Fruit fly (Drosophila melanogaster) whole organism, embryonic: ENCODE results near the gene sdt.

Experiments used
- B-H1 ChIP-seq: fragments of 200-800 bp; sonication (Bioruptor generic); IDR thresholded peaks from 3 replicates; pipeline ENCODE4 v1.3.6; 2022; ENCODE audit warnings: missing biosample characterization, missing genetic modification characterization
- CG10274 ChIP-seq: fragments of 200-800 bp; sonication (Bioruptor generic); optimal IDR thresholded peaks from 3 replicates; lab custom pipeline; 2017; ENCODE audit warnings: missing biosample characterization, mild to moderate bottlenecking, missing genetic modification characterization
- CG12155 ChIP-seq: fragments of 200-800 bp; sonication (Bioruptor generic); optimal IDR thresholded peaks from 3 replicates; lab custom pipeline; 2016; ENCODE audit warnings: missing biosample characterization, missing genetic modification characterization
- CG12236 ChIP-seq: fragments of 200-800 bp; sonication (Bioruptor generic); optimal IDR thresholded peaks from 2 replicates; lab custom pipeline; 2016; ENCODE audit warnings: missing biosample characterization, missing genetic modification characterization
- CG13123 ChIP-seq: fragments of 200-800 bp; sonication (Bioruptor generic); optimal IDR thresholded peaks from 2 replicates; lab custom pipeline; 2016; ENCODE audit warnings: missing biosample characterization, missing genetic modification characterization
- CG14710 ChIP-seq: fragments of 200-800 bp; sonication (Bioruptor generic); optimal IDR thresholded peaks from 3 replicates; lab custom pipeline; 2019; ENCODE audit warnings: missing biosample characterization, mild to moderate bottlenecking, missing genetic modification characterization, moderate library complexity
- CG15514 ChIP-seq: fragments of 200-800 bp; sonication (Bioruptor generic); optimal IDR thresholded peaks from 3 replicates; lab custom pipeline; 2017; ENCODE audit warnings: missing biosample characterization, missing genetic modification characterization, mild to moderate bottlenecking, moderate library complexity, missing genetic modification reagents
- CG15601 ChIP-seq: fragments of 200-800 bp; sonication (Bioruptor generic); optimal IDR thresholded peaks from 3 replicates; lab custom pipeline; 2019; ENCODE audit warnings: missing biosample characterization, mild to moderate bottlenecking, missing genetic modification characterization, moderate library complexity
- CG2120 ChIP-seq: fragments of 200-800 bp; sonication (Bioruptor generic); optimal IDR thresholded peaks from 3 replicates; lab custom pipeline; 2016; ENCODE audit warnings: missing biosample characterization, missing genetic modification characterization
- CG2202 ChIP-seq: fragments of 200-800 bp; sonication (Bioruptor generic); optimal IDR thresholded peaks from 2 replicates; lab custom pipeline; 2018; ENCODE audit warnings: missing biosample characterization, mild to moderate bottlenecking, missing genetic modification characterization
- CG2712 ChIP-seq: fragments of 200-800 bp; optimal IDR thresholded peaks from 3 replicates; lab custom pipeline; 2019; ENCODE audit warnings: missing biosample characterization, mild to moderate bottlenecking, missing genetic modification characterization, moderate library complexity
- CG32767 ChIP-seq: fragments of 200-800 bp; sonication (Bioruptor generic); IDR thresholded peaks from 2 replicates; pipeline ENCODE4 v1.3.6; 2022; ENCODE audit warnings: missing biosample characterization, missing genetic modification characterization
- CG3281 ChIP-seq: fragments of 200-800 bp; sonication (Bioruptor generic); optimal IDR thresholded peaks from 3 replicates; lab custom pipeline; 2017; ENCODE audit warnings: missing biosample characterization, mild to moderate bottlenecking, missing genetic modification characterization
- CG4617 ChIP-seq: fragments of 200-800 bp; sonication (Bioruptor generic); optimal IDR thresholded peaks from 3 replicates; lab custom pipeline; 2016; ENCODE audit warnings: missing biosample characterization, missing genetic modification characterization, borderline replicate concordance
- CG6254 ChIP-seq: fragments of 200-800 bp; sonication (Bioruptor generic); optimal IDR thresholded peaks from 3 replicates; lab custom pipeline; 2017; ENCODE audit warnings: mild to moderate bottlenecking, missing biosample characterization, missing genetic modification reagents, missing genetic modification characterization
- CG6272 ChIP-seq: fragments of 200-800 bp; sonication (Bioruptor generic); IDR thresholded peaks from 2 replicates; pipeline ENCODE4 v1.3.6; 2022; ENCODE audit warnings: missing biosample characterization, missing genetic modification characterization
- CG6654 ChIP-seq: fragments of 200-800 bp; sonication (Bioruptor generic); optimal IDR thresholded peaks from 2 replicates; lab custom pipeline; 2017; ENCODE audit warnings: missing biosample characterization, mild to moderate bottlenecking, missing genetic modification characterization
- CG6813 ChIP-seq: fragments of 200-800 bp; sonication (Bioruptor generic); optimal IDR thresholded peaks from 2 replicates; lab custom pipeline; 2017; ENCODE audit warnings: missing biosample characterization, missing genetic modification characterization, mild to moderate bottlenecking, moderate library complexity, missing genetic modification reagents
- CG7839 ChIP-seq: fragments of 200-800 bp; sonication (Bioruptor generic); optimal IDR thresholded peaks from 3 replicates; lab custom pipeline; 2018; ENCODE audit warnings: missing biosample characterization, mild to moderate bottlenecking, missing genetic modification characterization, moderate library complexity
- CG8089 ChIP-seq: fragments of 200-800 bp; sonication (Bioruptor generic); optimal IDR thresholded peaks from 3 replicates; lab custom pipeline; 2016; ENCODE audit warnings: missing biosample characterization, missing genetic modification characterization
- CTCF ChIP-seq: fragments of 200-800 bp; sonication (Bioruptor generic); optimal IDR thresholded peaks from 2 replicates; lab custom pipeline; 2017; ENCODE audit warnings: missing biosample characterization, mild to moderate bottlenecking, missing genetic modification characterization, moderate library complexity
- Camta ChIP-seq: fragments of 200-800 bp; sonication (Bioruptor generic); optimal IDR thresholded peaks from 2 replicates; lab custom pipeline; 2016; ENCODE audit warnings: missing biosample characterization, missing genetic modification characterization
- Dip3 ChIP-seq: fragments of 200-800 bp; sonication (Bioruptor generic); optimal IDR thresholded peaks from 3 replicates; lab custom pipeline; 2016; ENCODE audit warnings: missing biosample characterization, missing genetic modification characterization
- Elba2 ChIP-seq: fragments of 200-800 bp; sonication (Bioruptor generic); optimal IDR thresholded peaks from 3 replicates; lab custom pipeline; 2016; ENCODE audit warnings: missing biosample characterization, missing genetic modification characterization
- Ets97D ChIP-seq: fragments of 200-800 bp; sonication (Bioruptor generic); optimal IDR thresholded peaks from 3 replicates; lab custom pipeline; 2016; ENCODE audit warnings: missing biosample characterization, missing genetic modification characterization
- HmgD ChIP-seq: fragments of 200-800 bp; sonication (Bioruptor generic); optimal IDR thresholded peaks from 3 replicates; lab custom pipeline; 2016; ENCODE audit warnings: missing biosample characterization, missing genetic modification characterization
- Hr3 ChIP-seq: fragments of 200-800 bp; sonication (Bioruptor generic); optimal IDR thresholded peaks from 3 replicates; lab custom pipeline; 2016; ENCODE audit warnings: missing biosample characterization, missing genetic modification characterization
- Kr ChIP-seq: fragments of 200-800 bp; sonication (Bioruptor generic); optimal IDR thresholded peaks from 2 replicates; lab custom pipeline; 2017; ENCODE audit warnings: missing biosample characterization, mild to moderate bottlenecking, missing genetic modification characterization
- MESR4 ChIP-seq: fragments of 200-800 bp; sonication (Bioruptor generic); optimal IDR thresholded peaks from 2 replicates; lab custom pipeline; 2018; ENCODE audit warnings: missing biosample characterization, mild to moderate bottlenecking, missing genetic modification characterization, moderate library complexity
- Mes4 ChIP-seq: fragments of 200-800 bp; sonication (Bioruptor generic); optimal IDR thresholded peaks from 2 replicates; lab custom pipeline; 2016; ENCODE audit warnings: missing biosample characterization, missing genetic modification characterization
- NC2β ChIP-seq: fragments of 200-800 bp; sonication (Bioruptor generic); optimal IDR thresholded peaks from 2 replicates; lab custom pipeline; 2016; ENCODE audit warnings: missing biosample characterization, missing genetic modification characterization
- Poxn ChIP-seq: fragments of 200-800 bp; sonication (Bioruptor generic); IDR thresholded peaks from 2 replicates; pipeline ENCODE4 v1.3.6; 2022; ENCODE audit warnings: missing biosample characterization, missing genetic modification characterization
- Sin3A ChIP-seq: fragments of >200 bp; optimal IDR thresholded peaks from 2 replicates; lab custom pipeline; 2018
- Sox102F ChIP-seq: fragments of 200-800 bp; sonication (Bioruptor generic); optimal IDR thresholded peaks from 2 replicates; lab custom pipeline; 2018; ENCODE audit warnings: missing biosample characterization, mild to moderate bottlenecking, missing genetic modification characterization, moderate library complexity
- Ssrp ChIP-seq: fragments of 200-800 bp; sonication (Bioruptor generic); optimal IDR thresholded peaks from 2 replicates; lab custom pipeline; 2018; ENCODE audit warnings: missing biosample characterization, mild to moderate bottlenecking, missing genetic modification characterization, moderate library complexity
- TFAM ChIP-seq: fragments of 200-800 bp; sonication (Bioruptor generic); optimal IDR thresholded peaks from 2 replicates; lab custom pipeline; 2017; ENCODE audit warnings: missing biosample characterization, missing genetic modification characterization, inconsistent platforms
- YL-1 ChIP-seq: fragments of 200-800 bp; sonication (Bioruptor generic); optimal IDR thresholded peaks from 3 replicates; lab custom pipeline; 2017; ENCODE audit warnings: missing biosample characterization, mild to moderate bottlenecking, missing genetic modification characterization
- al ChIP-seq: fragments of 200-800 bp; sonication (Bioruptor generic); IDR thresholded peaks from 2 replicates; pipeline ENCODE4 v1.3.6; 2022; ENCODE audit warnings: missing biosample characterization, missing genetic modification characterization
- bcd ChIP-seq: fragments of 200-800 bp; sonication (Bioruptor generic); optimal IDR thresholded peaks from 2 replicates; lab custom pipeline; 2017; ENCODE audit warnings: missing biosample characterization, mild to moderate bottlenecking, missing genetic modification characterization
- bigmax ChIP-seq: fragments of 200-800 bp; sonication (Bioruptor generic); optimal IDR thresholded peaks from 2 replicates; lab custom pipeline; 2018; ENCODE audit warnings: missing biosample characterization, mild to moderate bottlenecking, missing genetic modification characterization
- dimm ChIP-seq: fragments of 200-800 bp; sonication (Bioruptor generic); IDR thresholded peaks from 2 replicates; pipeline ENCODE4 v1.3.6; 2022; ENCODE audit warnings: missing biosample characterization, missing genetic modification characterization
- gfzf ChIP-seq: fragments of 200-800 bp; sonication (Bioruptor generic); optimal IDR thresholded peaks from 2 replicates; lab custom pipeline; 2016; ENCODE audit warnings: missing biosample characterization, mild to moderate bottlenecking, missing genetic modification characterization, moderate library complexity
- hth ChIP-seq: fragments of >200 bp; optimal IDR thresholded peaks from 2 replicates; lab custom pipeline; 2017; ENCODE audit warnings: inconsistent platforms
- kay ChIP-seq: fragments of 200-800 bp; sonication (Bioruptor generic); optimal IDR thresholded peaks from 2 replicates; lab custom pipeline; 2016; ENCODE audit warnings: missing biosample characterization, missing genetic modification characterization
- phol ChIP-seq: fragments of 200-800 bp; sonication (Bioruptor generic); optimal IDR thresholded peaks from 3 replicates; lab custom pipeline; 2018; ENCODE audit warnings: missing biosample characterization, mild to moderate bottlenecking, missing genetic modification characterization, moderate library complexity
- pita ChIP-seq: fragments of 200-800 bp; sonication (Bioruptor generic); optimal IDR thresholded peaks from 2 replicates; lab custom pipeline; 2017; ENCODE audit warnings: missing biosample characterization, mild to moderate bottlenecking, missing genetic modification characterization
- ranshi ChIP-seq: fragments of 200-800 bp; sonication (Bioruptor generic); IDR thresholded peaks from 2 replicates; pipeline ENCODE4 v1.3.6; 2022; ENCODE audit warnings: missing biosample characterization, missing genetic modification characterization
- rib ChIP-seq: fragments of 200-800 bp; sonication (Bioruptor generic); IDR thresholded peaks from 2 replicates; pipeline ENCODE4 v1.3.6; 2022; ENCODE audit warnings: missing biosample characterization, missing genetic modification characterization
- schlank ChIP-seq: fragments of 200-800 bp; sonication (Bioruptor generic); optimal IDR thresholded peaks from 2 replicates; lab custom pipeline; 2018; ENCODE audit warnings: missing biosample characterization, mild to moderate bottlenecking, missing genetic modification characterization
- scrt ChIP-seq: fragments of 200-800 bp; sonication (Bioruptor generic); optimal IDR thresholded peaks from 2 replicates; lab custom pipeline; 2018; ENCODE audit warnings: missing biosample characterization, mild to moderate bottlenecking, missing genetic modification characterization, moderate library complexity
- so ChIP-seq: fragments of 200-800 bp; sonication (Bioruptor generic); IDR thresholded peaks from 3 replicates; pipeline ENCODE4 v1.3.6; 2022; ENCODE audit warnings: missing biosample characterization, missing genetic modification characterization
- stwl ChIP-seq: fragments of 200-800 bp; sonication (Bioruptor generic); optimal IDR thresholded peaks from 3 replicates; lab custom pipeline; 2018; ENCODE audit warnings: missing biosample characterization, mild to moderate bottlenecking, missing genetic modification characterization, moderate library complexity
- tap ChIP-seq: fragments of 200-800 bp; optimal IDR thresholded peaks from 3 replicates; lab custom pipeline; 2019; ENCODE audit warnings: missing biosample characterization, mild to moderate bottlenecking, missing genetic modification characterization, moderate library complexity

sdt gene

dm6 chrX:8142067-8142462, 36.3 kb upstream of the sdt start, which contains the start of gene Smox (continued):
- TF ChIP-seq al (GFP tag; lab: Robert Waterston, UW) = no peak
- TF ChIP-seq phol (tag; lab: Kevin White, UChicago) = peak; percentile 17
- peak; percentile 52 for TF ChIP-seq YL-1 (GFP tag; lab: Kevin White, UChicago)
- TF ChIP-seq CG6254 (GFP tag; lab: Kevin White, UChicago) = no peak
- TF ChIP-seq CG10274 (GFP tag; lab: Kevin White, UChicago) = no peak
- TF ChIP-seq Poxn = no peak
- no peak for TF ChIP-seq schlank (tag; lab: Kevin White, UChicago)
- no peak for TF ChIP-seq CG7839 (tag; lab: Kevin White, UChicago)
- TF ChIP-seq Hr3 (GFP tag; lab: Kevin White, UChicago) = no peak
- peak; percentile 22 for TF ChIP-seq CG15514 (GFP tag; lab: Kevin White, UChicago)
- no peak for TF ChIP-seq CG6813 (GFP tag; lab: Kevin White, UChicago)
- no peak for TF ChIP-seq scrt (GFP tag; lab: Kevin White, UChicago)
- TF ChIP-seq bigmax (GFP tag; lab: Kevin White, UChicago) = peak; percentile 18
- TF ChIP-seq CG2712 = peak; percentile 1
- no peak for TF ChIP-seq Mes4
- TF ChIP-seq CG14710 (tag; lab: Kevin White, UChicago) = peak; percentile 37
- no peak for TF ChIP-seq CG32767 (GFP tag; lab: Robert Waterston, UW)
- no peak for TF ChIP-seq tap (tag; lab: Kevin White, UChicago)
- no peak for TF ChIP-seq Sox102F
- no peak for TF ChIP-seq CG12155
- TF ChIP-seq dimm = no peak
- TF ChIP-seq CG6654 (GFP tag; lab: Kevin White, UChicago) = no peak
- TF ChIP-seq Elba2 (GFP tag; lab: Kevin White, UChicago) = peak; percentile 28
- TF ChIP-seq NC2β (GFP tag; lab: Kevin White, UChicago) = no peak
- TF ChIP-seq Ssrp = no peak
- no peak for TF ChIP-seq hth
- TF ChIP-seq gfzf = peak; percentile 87
- no peak for TF ChIP-seq Dip3
- TF ChIP-seq rib = peak; percentile 65; the same call in 1 of the 2 replicates
- TF ChIP-seq B-H1 = no peak
- TF ChIP-seq pita (GFP tag; lab: Kevin White, UChicago) = no peak
- no peak for TF ChIP-seq TFAM
- no peak for TF ChIP-seq CG2120
- TF ChIP-seq CG2202 = no peak
- TF ChIP-seq Ets97D (GFP tag; lab: Kevin White, UChicago) = peak; percentile 18
- TF ChIP-seq CG4617 (GFP tag; lab: Kevin White, UChicago) = peak; percentile 75
- no peak for TF ChIP-seq CTCF (GFP tag; lab: Kevin White, UChicago)
- peak; percentile 25 for TF ChIP-seq Sin3A (lab: Kevin White, UChicago)
- no peak for TF ChIP-seq kay (GFP tag; lab: Kevin White, UChicago)
- no peak for TF ChIP-seq bcd (GFP tag; lab: Kevin White, UChicago)
- no peak for TF ChIP-seq Kr (GFP tag; lab: Kevin White, UChicago)
- peak; percentile 48 for TF ChIP-seq MESR4
- TF ChIP-seq HmgD (GFP tag; lab: Kevin White, UChicago) = no peak
- no peak for TF ChIP-seq so
- TF ChIP-seq CG15601 (tag; lab: Kevin White, UChicago) = peak; percentile 28
- TF ChIP-seq stwl (tag; lab: Kevin White, UChicago) = peak; percentile 60
- TF ChIP-seq CG12236 (GFP tag; lab: Kevin White, UChicago) = no peak
- TF ChIP-seq CG13123 (GFP tag; lab: Kevin White, UChicago) = no peak
- TF ChIP-seq CG6272 = no peak
- TF ChIP-seq CG8089 (GFP tag; lab: Kevin White, UChicago) = no peak
- TF ChIP-seq Camta (GFP tag; lab: Kevin White, UChicago) = no peak
- TF ChIP-seq ranshi (GFP tag; lab: Robert Waterston, UW) = no peak
- TF ChIP-seq CG3281 (GFP tag; lab: Kevin White, UChicago) = no peak
